Fruit fly (Drosophila melanogaster): Measurements from ENCODE around the gene CG18530.

Gene CG18530

dm6 chr3R:12630369-12630768, 2.8 kb upstream of the CG18530 start, which contains the start of gene Not10 (continued):
- TF ChIP-seq acj6 (GFP tag; optimal IDR thresholded peaks at IDR 0.05) (peak; percentile 49), OdsH (GFP tag; optimal IDR thresholded peaks at IDR 0.05) (no peak), CG6854 (GFP tag; optimal IDR thresholded peaks at IDR 0.05) (no peak), CG15336 (GFP tag; IDR thresholded peaks at IDR 0.05) (no peak), Sox102F (GFP tag; optimal IDR thresholded peaks at IDR 0.05) (no peak), CG6276 (GFP tag; optimal IDR thresholded peaks at IDR 0.05) (no peak), CG1621 (tag; optimal IDR thresholded peaks at IDR 0.05) (no peak), dsx (GFP tag; optimal IDR thresholded peaks at IDR 0.05; ENCODE audit: poor library complexity, severe bottlenecking) (no peak), CG6808 (GFP tag; optimal IDR thresholded peaks at IDR 0.05) (no peak), Met (GFP tag; optimal IDR thresholded peaks at IDR 0.05) (no peak), CG10669 (GFP tag; optimal IDR thresholded peaks at IDR 0.05) (no peak), eg (GFP tag; IDR thresholded peaks at IDR 0.05) (no peak), spab (GFP tag; optimal IDR thresholded peaks at IDR 0.05) (no peak), CG8632 (GFP tag; optimal IDR thresholded peaks at IDR 0.05) (no peak), topi (GFP tag; optimal IDR thresholded peaks at IDR 0.05) (no peak), Sox14 (GFP tag; optimal IDR thresholded peaks at IDR 0.05) (no peak)

DNA sequence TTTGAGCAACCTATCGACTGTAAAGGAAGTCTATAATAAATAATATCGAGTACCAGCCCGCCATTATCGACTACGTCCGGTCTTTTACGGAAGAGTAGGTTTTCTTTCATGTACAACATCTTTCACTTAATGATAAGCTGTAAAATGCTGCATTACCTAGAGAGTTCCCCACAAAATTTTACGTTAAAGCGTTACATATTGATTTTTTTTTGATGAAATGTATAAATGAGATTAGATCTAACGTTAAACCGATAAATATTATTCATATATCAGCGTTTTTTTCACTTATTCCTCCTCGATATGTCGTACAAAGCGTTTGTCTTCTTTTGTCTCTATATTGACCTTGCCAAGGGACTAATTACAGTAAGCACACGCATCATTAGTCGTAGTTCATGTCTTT, 1.5 kb downstream of the CG18530 start, which contains the start of gene CG11598:
CG11598 (plus strand) TSS at position 301 of the 400 bp plus-strand sequence.
- TF ChIP-seq CG3919 (GFP tag; optimal IDR thresholded peaks at IDR 0.05) (no peak), fd85E (GFP tag; optimal IDR thresholded peaks at IDR 0.05) (no peak), dsx (GFP tag; optimal IDR thresholded peaks at IDR 0.05; ENCODE audit: poor library complexity, severe bottlenecking) (no peak), CG6808 (GFP tag; optimal IDR thresholded peaks at IDR 0.05) (no peak), CG32006 (GFP tag; optimal IDR thresholded peaks at IDR 0.05) (no peak)

- TF ChIP-seq Sox14 (GFP tag; optimal IDR thresholded peaks at IDR 0.05) (no peak), lz (GFP tag; optimal IDR thresholded peaks at IDR 0.05) (no peak), Lpt (GFP tag; optimal IDR thresholded peaks at IDR 0.05) (no peak), achi (GFP tag; optimal IDR thresholded peaks at IDR 0.05) (no peak), svp (GFP tag) (no peak), CG8319 (GFP tag; optimal IDR thresholded peaks at IDR 0.05) (no peak), CG6854 (GFP tag; optimal IDR thresholded peaks at IDR 0.05) (no peak), pdm3 (GFP tag; optimal IDR thresholded peaks at IDR 0.05) (no peak), esn (GFP tag; optimal IDR thresholded peaks at IDR 0.05) (no peak), CG34406 (GFP tag; optimal IDR thresholded peaks at IDR 0.05) (no peak), spab (GFP tag; optimal IDR thresholded peaks at IDR 0.05) (no peak), acj6 (GFP tag; optimal IDR thresholded peaks at IDR 0.05) (no peak), CG7368 (GFP tag; optimal IDR thresholded peaks at IDR 0.05) (no peak)
These were observed 3.1 kb downstream of the CG18530 start, which contains the start of gene CG11600 for dm6 chr3R:12636240-12636639. Gene CG11600 (plus strand): TSS chr3R:12636540.

DNA sequence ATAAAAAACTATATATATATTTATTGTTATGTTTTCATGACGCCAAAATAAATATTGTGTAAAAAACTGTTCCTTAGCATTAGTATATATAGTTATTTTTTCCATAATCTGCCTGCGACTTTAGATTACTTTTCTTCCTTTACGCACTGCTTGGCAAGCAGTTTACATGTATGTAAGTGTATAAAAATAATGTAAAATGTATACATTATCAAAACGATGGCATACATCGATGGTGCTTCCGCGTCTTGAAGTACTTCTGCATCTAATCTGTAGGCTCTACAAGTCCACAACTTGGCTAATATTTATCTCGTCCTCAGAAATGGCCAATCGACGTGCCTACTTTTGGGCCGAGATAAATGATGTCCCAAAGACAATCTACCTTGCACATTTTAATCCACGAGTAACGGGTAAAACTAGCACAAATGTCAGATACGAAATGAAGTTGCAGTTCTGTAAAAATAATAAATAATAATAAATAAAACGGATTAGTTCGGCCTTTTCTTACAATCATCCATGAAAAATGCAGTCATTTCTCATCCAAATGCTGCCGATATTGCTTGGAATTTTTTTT, 4.9 kb downstream of the CG18530 start, which contains the start of gene CG11608:
CG11608 (plus strand) TSS at position 521 of the 571 bp plus-strand sequence.
- no peak for TF ChIP-seq dsx (GFP tag; optimal IDR thresholded peaks at IDR 0.05; ENCODE audit: poor library complexity, severe bottlenecking)
- TF ChIP-seq CG8319 (GFP tag; optimal IDR thresholded peaks at IDR 0.05) = peak; percentile 61
- TF ChIP-seq CG16779 (tag; optimal IDR thresholded peaks at IDR 0.05) = no peak
- no peak for TF ChIP-seq fkh (GFP tag; optimal IDR thresholded peaks at IDR 0.05)
- TF ChIP-seq cyc (GFP tag; optimal IDR thresholded peaks at IDR 0.05) = no peak

DNA sequence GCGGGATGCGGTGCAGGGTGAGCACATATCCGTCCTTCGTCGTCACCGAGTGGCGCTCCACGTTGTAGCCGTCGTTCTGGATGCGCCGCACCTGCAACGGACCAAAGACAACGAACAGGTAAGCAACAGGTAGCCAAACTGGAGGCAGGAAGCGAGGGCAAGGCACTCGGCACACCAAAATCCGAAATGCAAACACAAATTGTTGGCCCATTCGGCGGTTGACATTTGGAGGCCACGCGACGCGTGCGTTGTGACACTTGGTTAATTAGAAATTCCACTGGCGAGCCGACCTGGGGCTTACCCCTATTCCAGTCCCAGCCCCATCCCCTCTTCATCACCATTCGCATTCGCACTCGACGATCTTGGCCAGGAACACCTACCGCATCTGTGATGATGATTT, 8.5 kb downstream of the CG18530 start:
- no peak for TF ChIP-seq fd59A (GFP tag; optimal IDR thresholded peaks at IDR 0.05)
- TF ChIP-seq CG8632 (GFP tag; optimal IDR thresholded peaks at IDR 0.05) = no peak
